Worm (Caenorhabditis elegans): ENCODE data around the gene C49F8.15.
A peak's percentile ranks its signal among the peaks of the same experiment; 100 is the strongest.

The C49F8.15 gene

DNA sequence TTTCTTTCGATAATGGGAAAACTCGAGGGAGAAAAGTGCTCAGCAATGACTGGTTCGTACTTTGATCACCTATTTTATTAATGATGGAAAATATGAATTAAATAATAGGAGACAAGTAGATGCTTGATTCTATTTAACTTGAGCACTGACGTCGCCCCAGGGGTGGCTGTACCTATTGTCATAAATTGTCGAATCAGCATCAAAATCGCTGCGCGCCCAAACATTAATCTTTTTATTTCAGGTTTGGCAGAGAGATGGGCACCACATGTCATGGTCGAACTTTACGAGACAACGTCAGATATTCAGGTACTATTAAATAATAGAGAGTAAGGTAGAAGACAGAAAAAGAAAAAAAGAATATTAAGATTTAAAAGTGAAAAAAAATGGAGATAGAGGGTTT is 38.1 kb downstream of the C49F8.15 start (continued):
- no peak for TF ChIP-seq unc-30 (tag; optimal IDR thresholded peaks at IDR 0.05)
- peak; percentile 3 for TF ChIP-seq rnt-1 (tag; optimal IDR thresholded peaks at IDR 0.05)
- TF ChIP-seq vab-15 (tag; optimal IDR thresholded peaks at IDR 0.05) = no peak
- TF ChIP-seq swsn-7 (tag; optimal IDR thresholded peaks at IDR 0.05) = no peak
- peak; percentile 30 for TF ChIP-seq pag-3 (tag; optimal IDR thresholded peaks at IDR 0.05; ENCODE audit: borderline replicate concordance, insufficient read depth)
- TF ChIP-seq ces-1 (GFP tag; optimal IDR thresholded peaks at IDR 0.05) = no peak
- no peak for TF ChIP-seq mep-1 (tag; optimal IDR thresholded peaks at IDR 0.05)
- no peak for TF ChIP-seq ztf-11 (tag; optimal IDR thresholded peaks at IDR 0.05)
- TF ChIP-seq elt-3 (tag; optimal IDR thresholded peaks at IDR 0.05) = peak in 3 of 6 experiments; percentile 19 to 43 (median 37)
- no peak for TF ChIP-seq hlh-4 (tag; optimal IDR thresholded peaks at IDR 0.05)
- no peak for TF ChIP-seq nhr-47 (tag; optimal IDR thresholded peaks at IDR 0.05)
- TF ChIP-seq grh-1 (GFP tag; IDR thresholded peaks at IDR 0.05) = peak; percentile 59
- peak; percentile 7 for TF ChIP-seq unc-130 (tag; optimal IDR thresholded peaks at IDR 0.05)
- TF ChIP-seq mdl-1 (tag; optimal IDR thresholded peaks at IDR 0.05) = no peak
- no peak for TF ChIP-seq skn-1 (tag; optimal IDR thresholded peaks at IDR 0.05)
- TF ChIP-seq elt-2 (tag; optimal IDR thresholded peaks at IDR 0.05) = peak; percentile 2
- TF ChIP-seq nhr-20 (tag; optimal IDR thresholded peaks at IDR 0.05) = peak; percentile 42
- TF ChIP-seq egl-27 (tag; optimal IDR thresholded peaks at IDR 0.05) = no peak
- no peak for TF ChIP-seq hlh-17 (GFP tag; optimal IDR thresholded peaks at IDR 0.05; ENCODE audit: borderline replicate concordance)
- no peak for TF ChIP-seq ceh-90 (tag; optimal IDR thresholded peaks at IDR 0.05)
- peak; percentile 85 for TF ChIP-seq nhr-85 (tag)
- TF ChIP-seq sup-37 (GFP tag; optimal IDR thresholded peaks at IDR 0.05) = no peak
- no peak for TF ChIP-seq lin-35 (GFP tag; optimal IDR thresholded peaks at IDR 0.05)

DNA sequence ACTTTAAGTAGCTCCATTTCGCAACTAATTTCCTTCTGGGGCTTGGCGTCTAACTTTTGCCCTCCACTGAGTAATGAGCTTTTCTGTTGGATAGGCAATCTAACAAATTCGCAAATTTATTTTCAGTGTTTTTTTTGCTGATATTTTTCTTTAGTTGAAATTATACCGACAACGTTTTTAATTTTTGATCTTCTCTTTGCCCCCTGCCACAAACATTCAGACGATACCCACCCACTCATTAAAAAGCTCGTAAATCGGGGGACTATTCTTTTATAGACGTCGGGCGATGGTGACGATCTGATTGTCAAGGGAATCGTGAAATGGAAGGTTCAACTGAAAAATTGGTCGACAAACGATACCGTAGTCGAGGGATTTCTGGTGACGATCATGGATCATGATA is 38.7 kb downstream of the C49F8.15 start:
- peak; percentile 10 for TF ChIP-seq lin-14 (GFP tag; optimal IDR thresholded peaks at IDR 0.05)
- TF ChIP-seq mdl-1 (tag; optimal IDR thresholded peaks at IDR 0.05) = no peak
- peak; percentile 41 for TF ChIP-seq ceh-63 (GFP tag; optimal IDR thresholded peaks at IDR 0.05)
- TF ChIP-seq tbx-2 (tag; optimal IDR thresholded peaks at IDR 0.05) = no peak
- no peak for TF ChIP-seq mep-1 (tag; optimal IDR thresholded peaks at IDR 0.05)
- TF ChIP-seq ztf-4 (tag; optimal IDR thresholded peaks at IDR 0.05) = no peak
- no peak for TF ChIP-seq lsy-2 (tag; optimal IDR thresholded peaks at IDR 0.05)
- no peak for TF ChIP-seq efl-1 (optimal IDR thresholded peaks at IDR 0.05)
- TF ChIP-seq efl-1 (GFP tag; optimal IDR thresholded peaks at IDR 0.05 in 1 of 2) = peak in 1 of 2 experiments; percentile 74
- no peak for TF ChIP-seq dpl-1 (GFP tag; optimal IDR thresholded peaks at IDR 0.05)
- peak; percentile 59 for TF ChIP-seq nhr-85 (tag)

DNA sequence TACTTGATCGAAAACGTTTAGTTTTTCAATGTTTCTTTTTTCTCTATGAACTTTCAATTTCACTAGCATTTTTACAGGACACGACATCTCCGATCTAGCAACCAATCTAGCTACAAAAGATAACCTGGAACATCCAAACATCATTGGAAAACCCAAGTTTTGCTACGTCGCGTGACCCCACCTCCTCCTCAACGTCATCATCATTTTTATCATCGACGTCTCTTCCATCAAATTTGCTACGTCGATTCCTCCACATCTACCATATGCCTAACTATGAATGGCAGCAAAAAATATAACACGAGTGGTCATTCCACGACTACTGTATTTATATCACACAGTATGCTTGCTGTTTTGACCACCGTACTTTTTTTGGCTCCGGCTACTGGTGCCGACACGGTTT is 39.5 kb downstream of the C49F8.15 start, which contains the start of gene F46G10.2:
TSS of gene F46G10.2 (plus strand) at position 78 of the 400 bp plus-strand sequence.
- peak; percentile 26 for TF ChIP-seq nhr-20 (tag; optimal IDR thresholded peaks at IDR 0.05)
- peak; percentile 68 for TF ChIP-seq nhr-85 (tag)
- no peak for TF ChIP-seq snpc-4 (tag; optimal IDR thresholded peaks at IDR 0.05)
- peak in 1 of 6 experiments; percentile 32 for TF ChIP-seq elt-3 (tag; optimal IDR thresholded peaks at IDR 0.05)
- no peak for TF ChIP-seq egl-27 (tag; optimal IDR thresholded peaks at IDR 0.05)
- TF ChIP-seq mdl-1 (tag; optimal IDR thresholded peaks at IDR 0.05) = peak in 1 of 2 experiments; percentile 16
- peak; percentile 73 for TF ChIP-seq blmp-1 (tag; optimal IDR thresholded peaks at IDR 0.05)
- TF ChIP-seq nhr-71 (tag; optimal IDR thresholded peaks at IDR 0.05) = peak; percentile 24
- TF ChIP-seq lin-35 (GFP tag; optimal IDR thresholded peaks at IDR 0.05) = peak in 1 of 2 experiments; percentile 16

DNA sequence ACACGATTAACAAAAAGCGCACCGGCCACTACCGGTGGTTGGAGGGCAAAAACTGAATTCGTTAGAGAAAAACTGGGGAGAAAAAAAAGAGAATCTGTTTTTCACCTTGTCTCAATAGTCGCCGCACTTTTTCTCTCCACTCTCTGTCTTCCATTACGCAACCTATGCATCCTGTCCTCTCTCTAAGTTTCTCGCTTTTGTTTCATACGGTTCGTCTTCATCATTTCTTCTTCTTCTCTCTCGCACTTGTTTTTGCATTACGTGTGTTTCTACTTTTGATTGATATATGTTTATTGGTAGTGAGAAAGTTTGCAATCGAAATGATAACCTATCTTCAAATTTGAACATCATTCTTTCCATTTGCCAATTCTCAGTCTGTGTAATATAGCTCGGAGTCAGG is 41.8 kb downstream of the C49F8.15 start:
- TF ChIP-seq nhr-84 (tag; optimal IDR thresholded peaks at IDR 0.05) = no peak
- no peak for TF ChIP-seq isw-1 (GFP tag; IDR thresholded peaks at IDR 0.05)
- no peak for TF ChIP-seq nhr-90 (tag; optimal IDR thresholded peaks at IDR 0.05; ENCODE audit: poor library complexity)
- TF ChIP-seq elt-3 (tag; optimal IDR thresholded peaks at IDR 0.05) = peak in 5 of 6 experiments; percentile 57 to 90 (median 77)
- TF ChIP-seq nhr-28 (tag; optimal IDR thresholded peaks at IDR 0.05) = no peak
- peak; percentile 3 for TF ChIP-seq nhr-47 (tag; optimal IDR thresholded peaks at IDR 0.05)
- TF ChIP-seq alr-1 (tag; optimal IDR thresholded peaks at IDR 0.05; ENCODE audit: borderline replicate concordance) = no peak
- no peak for TF ChIP-seq nhr-12 (tag; optimal IDR thresholded peaks at IDR 0.05)
- TF ChIP-seq elt-2 (tag; optimal IDR thresholded peaks at IDR 0.05) = no peak
- TF ChIP-seq grh-1 (GFP tag; IDR thresholded peaks at IDR 0.05) = 0 out of 2 replicates have a peak, but pooled peaks have one; percentile 14
- TF ChIP-seq ceh-88 (GFP tag; IDR thresholded peaks at IDR 0.05) = no peak
- TF ChIP-seq mdl-1 (tag; optimal IDR thresholded peaks at IDR 0.05) = no peak
- no peak for TF ChIP-seq unc-62 (GFP tag; optimal IDR thresholded peaks at IDR 0.05)
- TF ChIP-seq ztf-4 (tag; optimal IDR thresholded peaks at IDR 0.05) = peak; percentile 28
- TF ChIP-seq C04F5.9 (tag; optimal IDR thresholded peaks at IDR 0.05) = no peak
- TF ChIP-seq sptf-1 (tag; optimal IDR thresholded peaks at IDR 0.05) = no peak
- TF ChIP-seq lin-13 (GFP tag; optimal IDR thresholded peaks at IDR 0.05) = peak; percentile 30
- no peak for TF ChIP-seq irx-1 (tag; optimal IDR thresholded peaks at IDR 0.05)
- no peak for TF ChIP-seq hlh-4 (tag; optimal IDR thresholded peaks at IDR 0.05)
- TF ChIP-seq fos-1 (tag; optimal IDR thresholded peaks at IDR 0.05) = no peak
